Fruit fly (Drosophila melanogaster) whole organism, pupa: ENCODE measurements around the gene Lamtor5.

Experiments
- CG12605 ChIP-seq: fragments of 200-800 bp; sonication (Bioruptor generic); IDR thresholded peaks from 2 replicates; pipeline ENCODE4 v1.3.6; 2022; ENCODE audit warnings: missing biosample characterization, missing genetic modification characterization
- CG13204 ChIP-seq: fragments of 200-800 bp; sonication (Bioruptor generic); optimal IDR thresholded peaks from 2 replicates; lab custom pipeline; 2018; ENCODE audit warnings: missing biosample characterization, mild to moderate bottlenecking, missing genetic modification characterization, moderate library complexity
- CG14655 ChIP-seq: fragments of 200-800 bp; sonication (Bioruptor generic); optimal IDR thresholded peaks from 3 replicates; lab custom pipeline; 2017; ENCODE audit warnings: mild to moderate bottlenecking, missing biosample characterization, missing genetic modification reagents, missing genetic modification characterization
- CG15710 ChIP-seq: fragments of 200-800 bp; sonication (Bioruptor generic); optimal IDR thresholded peaks from 2 replicates; lab custom pipeline; 2018; ENCODE audit warnings: missing biosample characterization, mild to moderate bottlenecking, missing genetic modification characterization, moderate library complexity
- CG32121 ChIP-seq: fragments of 200-800 bp; sonication (Bioruptor generic); IDR thresholded peaks from 2 replicates; pipeline ENCODE4 v1.3.6; 2022; ENCODE audit warnings: missing biosample characterization, missing genetic modification characterization
- CG8159 ChIP-seq: fragments of 200-800 bp; sonication (Bioruptor generic); optimal IDR thresholded peaks from 3 replicates; lab custom pipeline; 2018; ENCODE audit warnings: missing biosample characterization, mild to moderate bottlenecking, missing genetic modification characterization, moderate library complexity
- CG8301 ChIP-seq: fragments of 200-800 bp; sonication (Bioruptor generic); optimal IDR thresholded peaks from 2 replicates; lab custom pipeline; 2018; ENCODE audit warnings: missing biosample characterization, mild to moderate bottlenecking, missing genetic modification characterization
- CG9948 ChIP-seq: fragments of 200-800 bp; sonication (Bioruptor generic); optimal IDR thresholded peaks from 2 replicates; lab custom pipeline; 2018; ENCODE audit warnings: missing biosample characterization, mild to moderate bottlenecking, missing genetic modification characterization, moderate library complexity
- Ets98B ChIP-seq: fragments of 200-800 bp; sonication (Bioruptor generic); IDR thresholded peaks from 2 replicates; pipeline ENCODE4 v1.3.6; 2022; ENCODE audit warnings: missing biosample characterization, missing genetic modification characterization
- Snoo ChIP-seq: fragments of 200-800 bp; sonication (Bioruptor generic); optimal IDR thresholded peaks from 3 replicates; lab custom pipeline; 2017; ENCODE audit warnings: missing biosample characterization, mild to moderate bottlenecking, missing genetic modification characterization, inconsistent platforms
- fd96Ca ChIP-seq: fragments of 200-800 bp; sonication (Bioruptor generic); IDR thresholded peaks from 3 replicates; pipeline ENCODE4 v1.3.6; 2022; ENCODE audit warnings: missing biosample characterization, missing genetic modification characterization
- gl ChIP-seq: fragments of 200-800 bp; sonication (Bioruptor generic); optimal IDR thresholded peaks from 2 replicates; lab custom pipeline; 2018; ENCODE audit warnings: missing biosample characterization, mild to moderate bottlenecking, missing genetic modification characterization

- TF ChIP-seq CG13204: no peak
- TF ChIP-seq CG12605 (GFP tag; lab: Robert Waterston, UW): no peak
- no peak for TF ChIP-seq Snoo (tag; lab: Kevin White, UChicago)
- no peak for TF ChIP-seq fd96Ca (GFP tag; lab: Robert Waterston, UW)
- TF ChIP-seq CG8301 (tag; lab: Kevin White, UChicago): no peak
- TF ChIP-seq CG15710 (tag; lab: Kevin White, UChicago): no peak
- TF ChIP-seq gl (tag; lab: Kevin White, UChicago): no peak
- no peak for TF ChIP-seq CG14655 (GFP tag; lab: Kevin White, UChicago)
- TF ChIP-seq CG9948 (tag; lab: Kevin White, UChicago): no peak
- TF ChIP-seq CG8159 (tag; lab: Kevin White, UChicago): no peak
- TF ChIP-seq CG32121: no peak
- no peak for TF ChIP-seq Ets98B (GFP tag; lab: Robert Waterston, UW)
These were observed 23.9 kb downstream of the Lamtor5 start for dm6 chrX:1834702-1835376.
